Fruit fly (Drosophila melanogaster) whole organism, embryonic: ENCODE data around the gene Vlet.
A peak's percentile ranks its signal among the peaks of the same experiment; 100 is the strongest.

Experiments
- CG1024 ChIP-seq: fragments of 200-800 bp; sonication (Bioruptor generic); IDR thresholded peaks from 2 replicates; pipeline ENCODE4 v1.3.6; 2022; ENCODE audit warnings: missing biosample characterization, missing genetic modification characterization
- CG10462 ChIP-seq: fragments of 200-800 bp; sonication (Bioruptor generic); optimal IDR thresholded peaks from 2 replicates; lab custom pipeline; 2016; ENCODE audit warnings: missing biosample characterization, missing genetic modification characterization
- CG11085 ChIP-seq: fragments of 200-800 bp; sonication (Bioruptor generic); IDR thresholded peaks from 2 replicates; pipeline ENCODE4 v1.3.6; 2022; ENCODE audit warnings: missing biosample characterization, missing genetic modification characterization
- CG13894 ChIP-seq: fragments of 200-800 bp; sonication (Bioruptor generic); optimal IDR thresholded peaks from 3 replicates; lab custom pipeline; 2018; ENCODE audit warnings: missing biosample characterization, mild to moderate bottlenecking, missing genetic modification characterization, moderate library complexity
- CG15011 ChIP-seq: fragments of 200-800 bp; sonication (Bioruptor generic); optimal IDR thresholded peaks from 3 replicates; lab custom pipeline; 2018; ENCODE audit warnings: missing biosample characterization, mild to moderate bottlenecking, missing genetic modification characterization
- CG17186 ChIP-seq: fragments of 200-800 bp; sonication (Bioruptor generic); optimal IDR thresholded peaks from 3 replicates; lab custom pipeline; 2017; ENCODE audit warnings: missing biosample characterization, missing genetic modification reagents, missing genetic modification characterization
- CG17359 ChIP-seq: fragments of 200-800 bp; sonication (Bioruptor generic); optimal IDR thresholded peaks from 3 replicates; lab custom pipeline; 2018; ENCODE audit warnings: missing biosample characterization, mild to moderate bottlenecking, missing genetic modification characterization, moderate library complexity
- CG1832 ChIP-seq: fragments of 200-800 bp; sonication (Bioruptor generic); optimal IDR thresholded peaks from 2 replicates; lab custom pipeline; 2017; ENCODE audit warnings: missing biosample characterization, mild to moderate bottlenecking, missing genetic modification characterization, inconsistent platforms
- CG18476 ChIP-seq: fragments of 200-800 bp; sonication (Bioruptor generic); optimal IDR thresholded peaks from 2 replicates; lab custom pipeline; 2016; ENCODE audit warnings: missing biosample characterization, mild to moderate bottlenecking, missing genetic modification characterization
- CG2120 ChIP-seq: fragments of 200-800 bp; sonication (Bioruptor generic); optimal IDR thresholded peaks from 3 replicates; lab custom pipeline; 2016; ENCODE audit warnings: missing biosample characterization, missing genetic modification characterization
- CG30431 ChIP-seq: fragments of 200-800 bp; sonication (Bioruptor generic); optimal IDR thresholded peaks from 2 replicates; lab custom pipeline; 2017; ENCODE audit warnings: missing biosample characterization, missing genetic modification characterization
- CG3065 ChIP-seq: fragments of 200-800 bp; sonication (Bioruptor generic); optimal IDR thresholded peaks from 2 replicates; lab custom pipeline; 2016; ENCODE audit warnings: missing biosample characterization, missing genetic modification characterization
- CG31388 ChIP-seq: fragments of 200-800 bp; sonication (Bioruptor generic); optimal IDR thresholded peaks from 2 replicates; lab custom pipeline; 2016; ENCODE audit warnings: missing biosample characterization, missing genetic modification characterization
- CG31441 ChIP-seq: fragments of 200-800 bp; sonication (Bioruptor generic); IDR thresholded peaks from 2 replicates; pipeline ENCODE4 v1.3.6; 2022; ENCODE audit warnings: missing biosample characterization, missing genetic modification characterization
- CG32772 ChIP-seq: fragments of 200-800 bp; sonication (Bioruptor generic); IDR thresholded peaks from 2 replicates; pipeline ENCODE4 v1.3.6; 2022; ENCODE audit warnings: missing biosample characterization, missing genetic modification characterization
- CG34224 ChIP-seq: fragments of 200-800 bp; sonication (Bioruptor generic); IDR thresholded peaks from 3 replicates; pipeline ENCODE4 v1.3.6; 2022; ENCODE audit warnings: missing biosample characterization, missing genetic modification characterization; ENCODE audit not compliant: partially characterized antibody
- CG6175 ChIP-seq: fragments of 200-800 bp; sonication (Bioruptor generic); IDR thresholded peaks from 3 replicates; pipeline ENCODE4 v1.3.6; 2022; ENCODE audit warnings: missing biosample characterization, missing genetic modification characterization
- CG6854 ChIP-seq: fragments of 200-800 bp; sonication (Bioruptor generic); optimal IDR thresholded peaks from 3 replicates; lab custom pipeline; 2017; ENCODE audit warnings: missing biosample characterization, mild to moderate bottlenecking, missing genetic modification characterization
- CG7928 ChIP-seq: fragments of 200-800 bp; sonication (Bioruptor generic); optimal IDR thresholded peaks from 2 replicates; lab custom pipeline; 2017; ENCODE audit warnings: missing biosample characterization, mild to moderate bottlenecking, missing genetic modification characterization
- CG8944 ChIP-seq: fragments of 200-800 bp; sonication (Bioruptor generic); optimal IDR thresholded peaks from 3 replicates; lab custom pipeline; 2016; ENCODE audit warnings: missing biosample characterization, missing genetic modification characterization
- CTCF ChIP-seq: fragments of 200-800 bp; sonication (Bioruptor generic); optimal IDR thresholded peaks from 2 replicates; lab custom pipeline; 2017; ENCODE audit warnings: missing biosample characterization, mild to moderate bottlenecking, missing genetic modification characterization, moderate library complexity
- Camta ChIP-seq: fragments of 200-800 bp; sonication (Bioruptor generic); optimal IDR thresholded peaks from 2 replicates; lab custom pipeline; 2016; ENCODE audit warnings: missing biosample characterization, missing genetic modification characterization
- Chrac-16 ChIP-seq: fragments of 200-800 bp; sonication (Bioruptor generic); optimal IDR thresholded peaks from 3 replicates; lab custom pipeline; 2016; ENCODE audit warnings: missing biosample characterization, missing genetic modification characterization
- D ChIP-seq, 2 experiments: fragments of 200-800 bp in 1 of 2; fragments of >200 bp in 1 of 2; sonication (Bioruptor generic) in 1 of 2; optimal IDR thresholded peaks; 2 replicates in 1 of 2; 3 replicates in 1 of 2; lab custom pipeline; 2017; ENCODE audit warnings: mild to moderate bottlenecking in 1 of 2, missing biosample characterization in 1 of 2, missing genetic modification characterization in 1 of 2, missing genetic modification reagents in 1 of 2
- Dref ChIP-seq: fragments of 200-800 bp; sonication (Bioruptor generic); IDR thresholded peaks from 2 replicates; pipeline ENCODE4 v1.3.6; 2022; ENCODE audit warnings: missing biosample characterization, missing genetic modification characterization
- Fer2 ChIP-seq: fragments of 200-800 bp; sonication (Bioruptor generic); optimal IDR thresholded peaks from 2 replicates; lab custom pipeline; 2018; ENCODE audit warnings: missing biosample characterization, mild to moderate bottlenecking, missing genetic modification characterization, moderate library complexity
- HLHmδ ChIP-seq: fragments of 200-800 bp; sonication (Bioruptor generic); optimal IDR thresholded peaks from 2 replicates; lab custom pipeline; 2018; ENCODE audit warnings: missing biosample characterization, mild to moderate bottlenecking, missing genetic modification characterization, moderate library complexity
- Kr ChIP-seq: fragments of 200-800 bp; sonication (Bioruptor generic); optimal IDR thresholded peaks from 2 replicates; lab custom pipeline; 2017; ENCODE audit warnings: missing biosample characterization, mild to moderate bottlenecking, missing genetic modification characterization
- Lim3 ChIP-seq: fragments of 200-800 bp; sonication (Bioruptor generic); IDR thresholded peaks from 2 replicates; pipeline ENCODE4 v1.3.6; 2022; ENCODE audit warnings: missing biosample characterization, missing genetic modification characterization
- NK7.1 ChIP-seq: fragments of 200-800 bp; sonication (Bioruptor generic); optimal IDR thresholded peaks from 3 replicates; lab custom pipeline; 2016; ENCODE audit warnings: missing biosample characterization, missing genetic modification characterization
- Stat92E ChIP-seq, 3 experiments: fragments of >200 bp in 2 of 3; fragments of 200-800 bp in 1 of 3; sonication (Bioruptor generic) in 1 of 3; optimal IDR thresholded peaks; 2 replicates each; lab custom pipeline; 2017 to 2019; ENCODE audit warnings: missing biosample characterization in 3 of 3, missing genetic modification characterization in 3 of 3, mild to moderate bottlenecking in 1 of 3, moderate library complexity in 1 of 3
- bcd ChIP-seq: fragments of 200-800 bp; sonication (Bioruptor generic); optimal IDR thresholded peaks from 2 replicates; lab custom pipeline; 2017; ENCODE audit warnings: missing biosample characterization, mild to moderate bottlenecking, missing genetic modification characterization
- chn ChIP-seq: fragments of 200-800 bp; sonication (Bioruptor generic); optimal IDR thresholded peaks from 2 replicates; lab custom pipeline; 2016; ENCODE audit warnings: missing biosample characterization, missing genetic modification characterization
- crc ChIP-seq: fragments of 200-800 bp; sonication (Bioruptor generic); optimal IDR thresholded peaks from 2 replicates; lab custom pipeline; 2016; ENCODE audit warnings: missing biosample characterization, missing genetic modification characterization
- cwo ChIP-seq: fragments of 200-800 bp; sonication (Bioruptor generic); optimal IDR thresholded peaks from 3 replicates; lab custom pipeline; 2017; ENCODE audit warnings: missing biosample characterization, missing genetic modification characterization, mild to moderate bottlenecking, moderate library complexity, missing genetic modification reagents
- eyg ChIP-seq: fragments of 200-800 bp; sonication (Bioruptor generic); optimal IDR thresholded peaks from 3 replicates; lab custom pipeline; 2016; ENCODE audit warnings: missing biosample characterization, missing genetic modification characterization
- fd102C ChIP-seq: fragments of 200-800 bp; sonication (Bioruptor generic); optimal IDR thresholded peaks from 2 replicates; lab custom pipeline; 2018; ENCODE audit warnings: missing biosample characterization, mild to moderate bottlenecking, missing genetic modification characterization, moderate library complexity
- gce ChIP-seq: fragments of 200-800 bp; sonication (Bioruptor generic); IDR thresholded peaks from 3 replicates; pipeline ENCODE4 v1.3.6; 2022; ENCODE audit warnings: missing biosample characterization, missing genetic modification characterization
- h ChIP-seq: fragments of >200 bp; optimal IDR thresholded peaks from 2 replicates; lab custom pipeline; 2017
- kah ChIP-seq: fragments of 200-800 bp; sonication (Bioruptor generic); optimal IDR thresholded peaks from 2 replicates; lab custom pipeline; 2018; ENCODE audit warnings: missing biosample characterization, mild to moderate bottlenecking, missing genetic modification characterization
- kay ChIP-seq: fragments of 200-800 bp; sonication (Bioruptor generic); optimal IDR thresholded peaks from 2 replicates; lab custom pipeline; 2016; ENCODE audit warnings: missing biosample characterization, missing genetic modification characterization
- klu ChIP-seq: fragments of 200-800 bp; sonication (Bioruptor generic); IDR thresholded peaks from 2 replicates; pipeline ENCODE4 v1.3.6; 2022; ENCODE audit warnings: missing biosample characterization, missing genetic modification characterization
- prd ChIP-seq, 3 experiments: fragments of >200 bp in 2 of 3; fragments of 200-800 bp in 1 of 3; sonication (Bioruptor generic) in 1 of 3; optimal IDR thresholded peaks in 2 of 3; IDR thresholded peaks in 1 of 3; 2 replicates in 2 of 3; 3 replicates in 1 of 3; pipeline versions ENCODE4 v1.3.6 to Lab custom; 2017 to 2022; ENCODE audit warnings: missing biosample characterization in 1 of 3, missing genetic modification characterization in 1 of 3
- ro ChIP-seq: fragments of 200-800 bp; sonication (Bioruptor generic); IDR thresholded peaks from 2 replicates; pipeline ENCODE4 v1.3.6; 2022; ENCODE audit warnings: missing biosample characterization, missing genetic modification characterization
- sens ChIP-seq: fragments of 200-800 bp; sonication (Bioruptor generic); peaks from one replicate; lab custom pipeline; 2016; ENCODE audit warnings: missing biosample characterization, missing genetic modification characterization
- tll ChIP-seq, 2 experiments: fragments of 200-800 bp in 1 of 2; fragments of >200 bp in 1 of 2; sonication (Bioruptor generic) in 1 of 2; optimal IDR thresholded peaks; 2 replicates each; lab custom pipeline; 2017 to 2019; ENCODE audit warnings: missing biosample characterization in 2 of 2, missing genetic modification characterization in 2 of 2, mild to moderate bottlenecking in 1 of 2, moderate library complexity in 1 of 2
- tup ChIP-seq: fragments of 200-800 bp; sonication (Bioruptor generic); optimal IDR thresholded peaks from 2 replicates; lab custom pipeline; 2016; ENCODE audit warnings: missing biosample characterization, mild to moderate bottlenecking, missing genetic modification characterization, moderate library complexity
- usp ChIP-seq: fragments of >200 bp; optimal IDR thresholded peaks from 2 replicates; lab custom pipeline; 2017; ENCODE audit warnings: missing biosample characterization, missing genetic modification characterization
- wor ChIP-seq: fragments of 200-800 bp; sonication (Bioruptor generic); IDR thresholded peaks from 2 replicates; pipeline ENCODE4 v1.3.6; 2022; ENCODE audit warnings: missing biosample characterization, missing genetic modification characterization
- zen2 ChIP-seq: fragments of 200-800 bp; sonication (Bioruptor generic); IDR thresholded peaks from 3 replicates; pipeline ENCODE4 v1.3.6; 2022; ENCODE audit warnings: missing biosample characterization, missing genetic modification characterization; ENCODE audit not compliant: partially characterized antibody

The Vlet gene

dm6 chrX:11628986-11629571 is 49.3 kb downstream of the Vlet start (continued):
- TF ChIP-seq Stat92E (GFP tag; optimal IDR thresholded peaks at IDR 0.05; lab: Kevin White, UChicago) (peak in 1 of 3 experiments; percentile 55), CG30431 (GFP tag; lab: Kevin White, UChicago) (peak; percentile 37), Fer2 (tag; lab: Kevin White, UChicago) (no peak), Lim3 (GFP tag; lab: Robert Waterston, UW) (no peak), CG32772 (GFP tag; lab: Robert Waterston, UW) (peak; percentile 52), tll (GFP tag; optimal IDR thresholded peaks at IDR 0.05; lab: Kevin White, UChicago) (no peak), CG2120 (GFP tag; lab: Kevin White, UChicago) (peak; percentile 19), ro (GFP tag; lab: Robert Waterston, UW) (no peak), CTCF (GFP tag; lab: Kevin White, UChicago) (no peak), cwo (GFP tag; lab: Kevin White, UChicago) (no peak), CG17359 (tag; lab: Kevin White, UChicago) (peak; percentile 61), CG6175 (GFP tag; lab: Robert Waterston, UW) (no peak), prd (optimal IDR thresholded peaks at IDR 0.05; lab: Kevin White, UChicago) (no peak), prd (GFP tag; IDR thresholded peaks at IDR 0.05; lab: Robert Waterston, UW) (peak; percentile 74), bcd (peak; percentile 29), fd102C (no peak), klu (GFP tag; lab: Robert Waterston, UW) (no peak), chn (GFP tag; lab: Kevin White, UChicago) (peak; percentile 72), eyg (GFP tag; lab: Kevin White, UChicago) (no peak), kah (GFP tag; lab: Kevin White, UChicago) (no peak), CG15011 (GFP tag; lab: Kevin White, UChicago) (no peak), kay (GFP tag; lab: Kevin White, UChicago) (peak; percentile 48), CG10462 (peak; percentile 11), CG17186 (GFP tag; lab: Kevin White, UChicago) (no peak), CG31441 (GFP tag; lab: Robert Waterston, UW) (peak; percentile 63), CG18476 (peak; percentile 64), NK7.1 (GFP tag; lab: Kevin White, UChicago) (peak; percentile 20), CG1832 (GFP tag; lab: Kevin White, UChicago) (no peak), CG31388 (GFP tag; lab: Kevin White, UChicago) (peak; percentile 33), gce (GFP tag; lab: Robert Waterston, UW) (0 out of 3 replicates have a peak, but pooled peaks have one; percentile 45), CG6854 (GFP tag; lab: Kevin White, UChicago) (no peak), CG8944 (GFP tag; lab: Kevin White, UChicago) (peak; percentile 41), sens (GFP tag; lab: Kevin White, UChicago) (peak; percentile 94), CG11085 (GFP tag; lab: Robert Waterston, UW) (no peak), wor (GFP tag; lab: Robert Waterston, UW) (peak; percentile 38; the same call in 1 of the 2 replicates), CG13894 (tag; lab: Kevin White, UChicago) (no peak), Dref (GFP tag; lab: Robert Waterston, UW) (no peak), crc (GFP tag; lab: Kevin White, UChicago) (no peak), Chrac-16 (GFP tag; lab: Kevin White, UChicago) (peak; percentile 46), Kr (GFP tag; lab: Kevin White, UChicago) (no peak), CG3065 (GFP tag; lab: Kevin White, UChicago) (no peak), CG7928 (GFP tag; lab: Kevin White, UChicago) (no peak), h (no peak), HLHmδ (GFP tag; lab: Kevin White, UChicago) (no peak), D (optimal IDR thresholded peaks at IDR 0.05; lab: Kevin White, UChicago) (no peak), D (GFP tag; optimal IDR thresholded peaks at IDR 0.05; lab: Kevin White, UChicago) (peak; percentile 73), CG34224 (GFP tag; lab: Robert Waterston, UW) (no peak), Camta (GFP tag; lab: Kevin White, UChicago) (peak; percentile 48), tup (peak; percentile 27), CG1024 (GFP tag; lab: Robert Waterston, UW) (peak; percentile 43; the same call in 1 of the 2 replicates), zen2 (GFP tag; lab: Robert Waterston, UW) (no peak), usp (GFP tag; lab: Kevin White, UChicago) (no peak)
